Fruit fly (Drosophila melanogaster): ENCODE measurements around the gene hook.

hook gene

dm6 chr2L:19027246-19027886, 5.9 kb downstream of the hook start, which contains the start of gene Sidpn:
Gene Sidpn (plus strand): TSS chr2L:19027710.
- peak; percentile 89 for TF ChIP-seq Dfd (GFP tag; optimal IDR thresholded peaks at IDR 0.05)
- no peak for TF ChIP-seq N (GFP tag; optimal IDR thresholded peaks at IDR 0.05)

dm6 chr2L:19026491-19027197, 6.7 kb downstream of the hook start:
- TF ChIP-seq Vsx2 (GFP tag; optimal IDR thresholded peaks at IDR 0.05; ENCODE audit: partially characterized antibody) (no peak), usp (GFP tag; optimal IDR thresholded peaks at IDR 0.05) (no peak), fru (GFP tag; optimal IDR thresholded peaks at IDR 0.05) (peak; percentile 48), lola (GFP tag; optimal IDR thresholded peaks at IDR 0.05) (no peak), CrebA (GFP tag; optimal IDR thresholded peaks at IDR 0.05; ENCODE audit: borderline replicate concordance) (no peak), h (GFP tag; optimal IDR thresholded peaks at IDR 0.05) (peak; percentile 37), CG9705 (GFP tag; optimal IDR thresholded peaks at IDR 0.05) (peak; percentile 33), Rel (GFP tag; optimal IDR thresholded peaks at IDR 0.05) (no peak), Rel (tag; optimal IDR thresholded peaks at IDR 0.05) (no peak), Myc (optimal IDR thresholded peaks at IDR 0.05) (no peak), Dfd (GFP tag; optimal IDR thresholded peaks at IDR 0.05) (no peak), foxo (GFP tag; optimal IDR thresholded peaks at IDR 0.05) (peak in 1 of 2 experiments; percentile 57), Hnf4 (GFP tag; optimal IDR thresholded peaks at IDR 0.05) (no peak), jim (GFP tag; optimal IDR thresholded peaks at IDR 0.05) (no peak), dmrt93B (GFP tag; optimal IDR thresholded peaks at IDR 0.05) (peak; percentile 26), tai (GFP tag; optimal IDR thresholded peaks at IDR 0.05) (no peak), woc (GFP tag; optimal IDR thresholded peaks at IDR 0.05) (no peak), sv (GFP tag; optimal IDR thresholded peaks at IDR 0.05) (no peak), pan (optimal IDR thresholded peaks at IDR 0.05) (no peak), OdsH (GFP tag; optimal IDR thresholded peaks at IDR 0.05) (peak; percentile 38), rgr (GFP tag; optimal IDR thresholded peaks at IDR 0.05) (peak; percentile 13), brk (GFP tag; optimal IDR thresholded peaks at IDR 0.05) (no peak), ey (GFP tag; optimal IDR thresholded peaks at IDR 0.05) (peak; percentile 50), sage (GFP tag; optimal IDR thresholded peaks at IDR 0.05) (no peak), Mio (GFP tag; optimal IDR thresholded peaks at IDR 0.05) (no peak), Jra (GFP tag; optimal IDR thresholded peaks at IDR 0.05) (no peak), Hr83 (GFP tag; optimal IDR thresholded peaks at IDR 0.05; ENCODE audit: poor library complexity, severe bottlenecking) (no peak), N (GFP tag; optimal IDR thresholded peaks at IDR 0.05) (no peak), dsf (GFP tag; optimal IDR thresholded peaks at IDR 0.05; ENCODE audit: borderline replicate concordance) (no peak), Abd-B (GFP tag; optimal IDR thresholded peaks at IDR 0.05) (no peak), dl (GFP tag; optimal IDR thresholded peaks at IDR 0.05; ENCODE audit: insufficient read depth in 1 of 2, partially characterized antibody in 2 of 2) (no peak), Hr78 (GFP tag; optimal IDR thresholded peaks at IDR 0.05) (no peak), CG32264 (GFP tag; optimal IDR thresholded peaks at IDR 0.05) (no peak), Dif (GFP tag; optimal IDR thresholded peaks at IDR 0.05; ENCODE audit: partially characterized antibody) (no peak), psq (GFP tag; optimal IDR thresholded peaks at IDR 0.05) (peak; percentile 20), GATAd (GFP tag; optimal IDR thresholded peaks at IDR 0.05) (no peak), br (GFP tag; optimal IDR thresholded peaks at IDR 0.05) (peak; percentile 20), Sp1 (GFP tag; optimal IDR thresholded peaks at IDR 0.05) (peak; percentile 67), HLH106 (tag; optimal IDR thresholded peaks at IDR 0.05) (peak; percentile 60)

- TF ChIP-seq psq (GFP tag; optimal IDR thresholded peaks at IDR 0.05) (no peak), h (GFP tag; optimal IDR thresholded peaks at IDR 0.05) (no peak), dsf (GFP tag; optimal IDR thresholded peaks at IDR 0.05; ENCODE audit: borderline replicate concordance) (no peak), HLH106 (tag; optimal IDR thresholded peaks at IDR 0.05) (no peak), Sp1 (GFP tag; optimal IDR thresholded peaks at IDR 0.05) (no peak), lola (GFP tag; optimal IDR thresholded peaks at IDR 0.05) (no peak), sage (GFP tag; optimal IDR thresholded peaks at IDR 0.05) (no peak), Myc (optimal IDR thresholded peaks at IDR 0.05) (no peak), usp (GFP tag; optimal IDR thresholded peaks at IDR 0.05) (no peak), Hr83 (GFP tag; optimal IDR thresholded peaks at IDR 0.05; ENCODE audit: poor library complexity, severe bottlenecking) (no peak), rgr (GFP tag; optimal IDR thresholded peaks at IDR 0.05) (no peak), pan (optimal IDR thresholded peaks at IDR 0.05) (no peak), brk (GFP tag; optimal IDR thresholded peaks at IDR 0.05) (no peak), foxo (GFP tag; optimal IDR thresholded peaks at IDR 0.05) (no peak), fru (GFP tag; optimal IDR thresholded peaks at IDR 0.05) (no peak)
Observed at dm6 chr2L:19024744-19025059, 8.6 kb downstream of the hook start.

All from whole organism, wandering third instar larva.